Worm (Caenorhabditis elegans): Measurements from ENCODE around the gene F35C11.2.

The F35C11.2 gene

ce11 chrII:8263562-8263961, 14.9 kb upstream of the F35C11.2 start:
- no peak for TF ChIP-seq efl-1 (optimal IDR thresholded peaks at IDR 0.05)
- TF ChIP-seq efl-1 (GFP tag; optimal IDR thresholded peaks at IDR 0.05 in 1 of 2) = peak in 1 of 2 experiments; percentile 84
- peak; percentile 15 for TF ChIP-seq nhr-90 (tag; optimal IDR thresholded peaks at IDR 0.05; ENCODE audit: poor library complexity)
- no peak for TF ChIP-seq nhr-12 (tag; optimal IDR thresholded peaks at IDR 0.05)
- no peak for TF ChIP-seq ceh-88 (GFP tag; IDR thresholded peaks at IDR 0.05)
- peak; percentile 31 for TF ChIP-seq tbx-2 (tag; optimal IDR thresholded peaks at IDR 0.05)
- TF ChIP-seq unc-86 (tag; optimal IDR thresholded peaks at IDR 0.05) = no peak
- no peak for TF ChIP-seq elt-2 (tag; optimal IDR thresholded peaks at IDR 0.05)
- TF ChIP-seq zag-1 (tag; optimal IDR thresholded peaks at IDR 0.05) = no peak
- TF ChIP-seq lin-14 (GFP tag; optimal IDR thresholded peaks at IDR 0.05) = peak; percentile 55
- no peak for TF ChIP-seq jun-1 (tag; optimal IDR thresholded peaks at IDR 0.05)
- TF ChIP-seq blmp-1 (tag; optimal IDR thresholded peaks at IDR 0.05) = peak; percentile 63
- TF ChIP-seq sup-37 (GFP tag; optimal IDR thresholded peaks at IDR 0.05) = no peak
- peak; percentile 50 for TF ChIP-seq nhr-71 (tag; optimal IDR thresholded peaks at IDR 0.05)
- TF ChIP-seq mdl-1 (tag; optimal IDR thresholded peaks at IDR 0.05) = peak in 1 of 2 experiments; percentile 33
- TF ChIP-seq dsc-1 (tag; optimal IDR thresholded peaks at IDR 0.05) = no peak
- 0 out of 2 replicates have a peak, but pooled peaks have one; percentile 33 for TF ChIP-seq grh-1 (GFP tag; IDR thresholded peaks at IDR 0.05)
- peak in 1 of 2 experiments; percentile 13 for TF ChIP-seq lin-35 (GFP tag; optimal IDR thresholded peaks at IDR 0.05)
- TF ChIP-seq nhr-20 (tag; optimal IDR thresholded peaks at IDR 0.05) = peak; percentile 64
- peak in 1 of 6 experiments; percentile 52 for TF ChIP-seq elt-3 (tag; optimal IDR thresholded peaks at IDR 0.05)
- TF ChIP-seq nhr-85 (tag) = peak; percentile 86
- TF ChIP-seq xbp-1 (tag; optimal IDR thresholded peaks at IDR 0.05) = no peak

- TF ChIP-seq lin-35 (GFP tag; optimal IDR thresholded peaks at IDR 0.05) (peak in 1 of 2 experiments; percentile 36), efl-1 (optimal IDR thresholded peaks at IDR 0.05) (no peak), efl-1 (GFP tag; optimal IDR thresholded peaks at IDR 0.05 in 1 of 2) (peak in 1 of 2 experiments; percentile 16), dsc-1 (tag; optimal IDR thresholded peaks at IDR 0.05) (no peak), C34B4.2 (tag; optimal IDR thresholded peaks at IDR 0.05) (no peak), efl-3 (GFP tag; optimal IDR thresholded peaks at IDR 0.05) (no peak), unc-130 (tag; optimal IDR thresholded peaks at IDR 0.05) (peak; percentile 20), nhr-85 (tag) (peak; percentile 94), snu-23 (GFP tag; optimal IDR thresholded peaks at IDR 0.05) (peak; percentile 43), lin-14 (GFP tag; optimal IDR thresholded peaks at IDR 0.05) (peak; percentile 54), nhr-71 (tag; optimal IDR thresholded peaks at IDR 0.05) (peak; percentile 51), nhr-20 (tag; optimal IDR thresholded peaks at IDR 0.05) (peak; percentile 41), blmp-1 (tag; optimal IDR thresholded peaks at IDR 0.05) (peak; percentile 36), elt-3 (tag; optimal IDR thresholded peaks at IDR 0.05) (peak in 1 of 6 experiments; percentile 31)
Observed at ce11 chrII:8259674-8260073, 11.0 kb upstream of the F35C11.2 start.

- TF ChIP-seq elt-3 (tag; optimal IDR thresholded peaks at IDR 0.05) = peak in 1 of 6 experiments; percentile 3
- no peak for TF ChIP-seq unc-30 (tag; optimal IDR thresholded peaks at IDR 0.05)
- TF ChIP-seq tlp-1 (tag; optimal IDR thresholded peaks at IDR 0.05) = no peak
- TF ChIP-seq nhr-19 (GFP tag; conservative IDR thresholded peaks at IDR 0.05) = no peak
- peak; percentile 9 for TF ChIP-seq blmp-1 (tag; optimal IDR thresholded peaks at IDR 0.05)
- TF ChIP-seq snu-23 (GFP tag; optimal IDR thresholded peaks at IDR 0.05) = no peak
Observed at ce11 chrII:8259038-8259437, 10.4 kb upstream of the F35C11.2 start, which contains the start of gene F35C11.6. F35C11.6 (minus strand) TSS chrII:8259138.

DNA sequence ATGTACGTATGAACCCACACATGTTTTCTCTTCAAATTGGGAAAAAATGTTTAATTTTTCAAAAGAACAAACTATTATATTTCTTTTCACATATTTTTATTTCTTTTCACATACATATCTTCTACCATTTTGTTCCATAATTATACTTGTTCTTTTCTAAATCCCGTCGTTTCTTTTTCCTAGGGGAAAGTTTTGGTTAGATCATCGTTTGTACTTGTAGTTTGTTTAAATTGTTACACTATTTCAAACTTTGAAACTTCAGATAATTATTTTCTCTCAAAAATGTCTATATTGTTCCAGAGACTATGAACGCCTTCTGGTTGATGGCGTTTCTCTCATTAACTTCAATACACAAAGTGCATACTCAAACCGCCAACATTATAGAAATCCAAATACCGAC, 7.4 kb upstream of the F35C11.2 start, which contains the start of gene F35C11.7:
Gene F35C11.7, plus strand, starts transcription at position 301 of the 400 bp plus-strand sequence.
- TF ChIP-seq nhr-12 (tag; optimal IDR thresholded peaks at IDR 0.05) = no peak
- no peak for TF ChIP-seq C16A3.4 (tag; optimal IDR thresholded peaks at IDR 0.05)
- no peak for TF ChIP-seq ceh-88 (GFP tag; IDR thresholded peaks at IDR 0.05)
- no peak for TF ChIP-seq nhr-77 (tag; optimal IDR thresholded peaks at IDR 0.05)
- no peak for TF ChIP-seq irx-1 (tag; optimal IDR thresholded peaks at IDR 0.05)
- TF ChIP-seq aly-2 (tag; optimal IDR thresholded peaks at IDR 0.05) = no peak
- no peak for TF ChIP-seq lin-35 (GFP tag; optimal IDR thresholded peaks at IDR 0.05)
- no peak for TF ChIP-seq rnt-1 (tag; optimal IDR thresholded peaks at IDR 0.05)
- no peak for TF ChIP-seq F16B12.6 (tag; optimal IDR thresholded peaks at IDR 0.05)
- no peak for TF ChIP-seq pax-3 (tag; optimal IDR thresholded peaks at IDR 0.05)
